Worm (Caenorhabditis elegans): ENCODE measurements around the gene sas-7.

sas-7 gene

DNA sequence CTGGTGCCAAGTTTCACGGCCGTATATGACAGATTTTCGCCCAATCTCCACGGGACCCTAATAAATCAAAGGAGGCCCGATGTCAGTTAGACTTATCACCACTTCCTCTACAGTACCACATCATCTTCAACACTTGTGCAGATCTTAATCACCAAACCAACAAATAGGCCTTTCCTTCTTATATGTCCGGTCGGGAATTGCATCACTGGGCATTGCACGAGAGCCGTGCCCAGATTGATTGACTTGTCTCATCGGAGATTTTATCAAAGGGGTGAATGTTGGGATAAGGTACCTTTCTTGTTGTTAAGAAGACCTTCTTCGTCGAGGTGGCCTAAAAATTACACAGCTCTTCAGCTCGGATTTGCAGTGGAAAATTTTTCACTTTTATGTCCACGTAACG lies 23.9 kb downstream of the sas-7 start:
- TF ChIP-seq unc-62 (GFP tag; optimal IDR thresholded peaks at IDR 0.05), result peak; percentile 63
- TF ChIP-seq nhr-28 (tag; optimal IDR thresholded peaks at IDR 0.05), result no peak
- TF ChIP-seq mls-2 (tag; optimal IDR thresholded peaks at IDR 0.05), result no peak
- TF ChIP-seq blmp-1 (tag; optimal IDR thresholded peaks at IDR 0.05), result no peak
- TF ChIP-seq nhr-2 (tag; optimal IDR thresholded peaks at IDR 0.05), result peak; percentile 5
- TF ChIP-seq bed-3 (GFP tag; optimal IDR thresholded peaks at IDR 0.05), result no peak
- no peak for TF ChIP-seq unc-120 (tag; optimal IDR thresholded peaks at IDR 0.05; ENCODE audit: poor library complexity, severe bottlenecking)
- peak; percentile 83 for TF ChIP-seq elt-1 (tag; optimal IDR thresholded peaks at IDR 0.05; ENCODE audit: borderline replicate concordance, insufficient read depth)
- TF ChIP-seq lsy-2 (tag; optimal IDR thresholded peaks at IDR 0.05), result no peak
- no peak for TF ChIP-seq ham-2 (GFP tag; optimal IDR thresholded peaks at IDR 0.05)
- no peak for TF ChIP-seq hlh-1 (tag; optimal IDR thresholded peaks at IDR 0.05)

ce11 chrIII:10347049-10347448 lies 26.2 kb downstream of the sas-7 start, which contains the start of gene tbx-8:
tbx-8 (plus strand) TSS chrIII:10347349.
- no peak for TF ChIP-seq mls-2 (tag; optimal IDR thresholded peaks at IDR 0.05)
- no peak for TF ChIP-seq snpc-4 (tag; optimal IDR thresholded peaks at IDR 0.05)
- no peak for TF ChIP-seq pha-4 (tag; optimal IDR thresholded peaks at IDR 0.05)
- no peak for TF ChIP-seq ces-1 (GFP tag; optimal IDR thresholded peaks at IDR 0.05)
- no peak for TF ChIP-seq nhr-12 (tag; optimal IDR thresholded peaks at IDR 0.05)
- TF ChIP-seq tbx-8 (GFP tag; optimal IDR thresholded peaks at IDR 0.05), result no peak
- no peak for TF ChIP-seq nhr-237 (tag; optimal IDR thresholded peaks at IDR 0.05)
- TF ChIP-seq ztf-11 (tag; optimal IDR thresholded peaks at IDR 0.05), result no peak
- TF ChIP-seq nhr-76 (tag; optimal IDR thresholded peaks at IDR 0.05), result no peak
- TF ChIP-seq M03D4.4 (tag; optimal IDR thresholded peaks at IDR 0.05), result no peak
- TF ChIP-seq zip-8 (tag; optimal IDR thresholded peaks at IDR 0.05), result no peak
- TF ChIP-seq ceh-43 (GFP tag; optimal IDR thresholded peaks at IDR 0.05), result no peak

DNA sequence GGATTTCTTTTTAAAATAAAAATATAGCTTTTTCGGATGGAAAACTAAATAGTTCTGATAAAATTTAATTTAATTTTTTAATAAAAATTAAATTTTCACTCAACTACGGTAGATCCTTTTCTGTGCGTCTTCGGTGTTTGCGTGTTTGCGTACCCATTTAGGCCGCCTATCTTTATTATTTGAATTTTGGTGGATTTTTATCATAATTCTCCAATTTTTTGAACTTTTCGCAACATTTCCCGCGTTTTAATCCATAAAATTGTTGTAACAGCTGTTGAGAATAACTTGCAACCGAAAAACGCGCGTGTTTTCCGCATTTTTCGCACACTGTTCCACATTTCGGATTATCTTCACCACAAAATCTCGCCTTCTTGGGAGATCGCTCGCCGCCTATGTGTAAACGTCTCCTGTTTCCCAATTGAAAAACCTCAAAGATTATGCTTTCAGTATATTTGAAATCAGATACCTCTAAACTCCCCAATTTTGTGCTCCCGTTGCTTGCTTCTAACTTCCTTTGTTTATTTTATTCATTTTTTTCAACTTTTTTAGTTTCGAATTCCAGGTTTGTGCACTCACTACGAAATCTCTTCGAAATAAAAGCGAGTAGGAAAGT lies 30.9 kb downstream of the sas-7 start, which contains the start of gene T07C4.3:
Gene T07C4.3 (plus strand): TSS at position 563 of the 613 bp plus-strand sequence.
- no peak for TF ChIP-seq ztf-11 (tag; optimal IDR thresholded peaks at IDR 0.05)
- no peak for TF ChIP-seq nhr-28 (tag; optimal IDR thresholded peaks at IDR 0.05)
- TF ChIP-seq unc-120 (tag; optimal IDR thresholded peaks at IDR 0.05; ENCODE audit: poor library complexity, severe bottlenecking), result no peak
- no peak for TF ChIP-seq ham-2 (GFP tag; optimal IDR thresholded peaks at IDR 0.05)
- TF ChIP-seq sptf-1 (tag; optimal IDR thresholded peaks at IDR 0.05), result no peak
- no peak for TF ChIP-seq snpc-4 (tag; optimal IDR thresholded peaks at IDR 0.05)
- no peak for TF ChIP-seq lin-32 (GFP tag; optimal IDR thresholded peaks at IDR 0.05)
- TF ChIP-seq M03D4.4 (tag; optimal IDR thresholded peaks at IDR 0.05), result no peak
- no peak for TF ChIP-seq lin-13 (tag; optimal IDR thresholded peaks at IDR 0.05)
- no peak for TF ChIP-seq flh-1 (GFP tag; optimal IDR thresholded peaks at IDR 0.05)
- no peak for TF ChIP-seq unc-62 (GFP tag; optimal IDR thresholded peaks at IDR 0.05)
- TF ChIP-seq lsy-2 (tag; optimal IDR thresholded peaks at IDR 0.05), result no peak
- TF ChIP-seq ces-1 (GFP tag; optimal IDR thresholded peaks at IDR 0.05), result no peak
- no peak for TF ChIP-seq zip-8 (tag; optimal IDR thresholded peaks at IDR 0.05)
- no peak for TF ChIP-seq cnd-1 (tag; optimal IDR thresholded peaks at IDR 0.05)
- no peak for TF ChIP-seq ceh-43 (GFP tag; optimal IDR thresholded peaks at IDR 0.05)
- no peak for TF ChIP-seq nhr-76 (tag; optimal IDR thresholded peaks at IDR 0.05)

- TF ChIP-seq elt-3 (tag; optimal IDR thresholded peaks at IDR 0.05), result no peak
- no peak for TF ChIP-seq nhr-2 (tag; optimal IDR thresholded peaks at IDR 0.05)
- TF ChIP-seq mep-1 (tag; optimal IDR thresholded peaks at IDR 0.05), result no peak
- no peak for TF ChIP-seq unc-120 (tag; optimal IDR thresholded peaks at IDR 0.05; ENCODE audit: poor library complexity, severe bottlenecking)
- no peak for TF ChIP-seq nhr-12 (tag; optimal IDR thresholded peaks at IDR 0.05)
- no peak for TF ChIP-seq flh-1 (GFP tag; optimal IDR thresholded peaks at IDR 0.05)
- TF ChIP-seq ces-1 (GFP tag; optimal IDR thresholded peaks at IDR 0.05), result no peak
- TF ChIP-seq ceh-43 (GFP tag; optimal IDR thresholded peaks at IDR 0.05), result no peak
- no peak for TF ChIP-seq M03D4.4 (tag; optimal IDR thresholded peaks at IDR 0.05)
- no peak for TF ChIP-seq ham-2 (GFP tag; optimal IDR thresholded peaks at IDR 0.05)
- no peak for TF ChIP-seq bed-3 (GFP tag; optimal IDR thresholded peaks at IDR 0.05)
- TF ChIP-seq sem-2 (GFP tag; optimal IDR thresholded peaks at IDR 0.05), result no peak
- no peak for TF ChIP-seq pha-4 (tag; optimal IDR thresholded peaks at IDR 0.05)
- no peak for TF ChIP-seq mab-5 (tag; optimal IDR thresholded peaks at IDR 0.05)
- TF ChIP-seq snpc-4 (tag; optimal IDR thresholded peaks at IDR 0.05), result no peak
- TF ChIP-seq ztf-11 (tag; optimal IDR thresholded peaks at IDR 0.05), result no peak
- no peak for TF ChIP-seq lin-13 (tag; optimal IDR thresholded peaks at IDR 0.05)
- no peak for TF ChIP-seq lin-32 (GFP tag; optimal IDR thresholded peaks at IDR 0.05)
- TF ChIP-seq nhr-237 (tag; optimal IDR thresholded peaks at IDR 0.05), result no peak
These were observed 32.6 kb downstream of the sas-7 start for ce11 chrIII:10353423-10353822.
